Worm (Caenorhabditis elegans) whole organism, late embryonic: ENCODE data around the gene srh-218.

Experiments
- ama-1 ChIP-seq: fragments of 150-350 bp; optimal IDR thresholded peaks from 2 replicates; lab custom pipeline; 2014
- ceh-30 ChIP-seq: fragments of 150-350 bp; optimal IDR thresholded peaks from 2 replicates; lab custom pipeline; 2014; ENCODE audit warnings: missing biosample characterization, missing genetic modification characterization
- dmd-4 ChIP-seq: sonication (generic microtip); optimal IDR thresholded peaks from 2 replicates; lab custom pipeline; 2016; ENCODE audit warnings: borderline replicate concordance, missing genetic modification characterization, missing compliant biosample characterization
- fkh-10 ChIP-seq: fragments of 150-350 bp; optimal IDR thresholded peaks from 2 replicates; lab custom pipeline; 2014; ENCODE audit warnings: missing biosample characterization, missing genetic modification reagents, missing genetic modification characterization
- hlh-6 ChIP-seq: sonication (generic microtip); optimal IDR thresholded peaks from 2 replicates; lab custom pipeline; 2016; ENCODE audit warnings: missing genotype, missing genetic modification characterization, missing compliant biosample characterization
- nfya-1 ChIP-seq: sonication (generic microtip); optimal IDR thresholded peaks from 2 replicates; lab custom pipeline; 2017; ENCODE audit warnings: missing genetic modification characterization, mild to moderate bottlenecking, missing compliant biosample characterization, antibody characterized with exemption, moderate library complexity
- nhr-11 ChIP-seq: fragments of 150-350 bp; optimal IDR thresholded peaks from 2 replicates; lab custom pipeline; 2014; ENCODE audit warnings: missing biosample characterization, missing genetic modification characterization
- pag-3 ChIP-seq: sonication (generic microtip); optimal IDR thresholded peaks from 2 replicates; lab custom pipeline; 2016; ENCODE audit warnings: missing compliant biosample characterization, missing genetic modification characterization, borderline replicate concordance
- pha-2 ChIP-seq: sonication (generic microtip); optimal IDR thresholded peaks from 2 replicates; lab custom pipeline; 2017; ENCODE audit warnings: mild to moderate bottlenecking, missing genetic modification characterization, missing compliant biosample characterization
- pha-4 ChIP-seq: fragments of 150-350 bp; optimal IDR thresholded peaks from 2 replicates; lab custom pipeline; 2018; ENCODE audit warnings: missing biosample characterization, missing genetic modification reagents, missing genetic modification characterization
- rnt-1 ChIP-seq: sonication (generic microtip); optimal IDR thresholded peaks from 2 replicates; lab custom pipeline; 2016; ENCODE audit warnings: missing genetic modification characterization, missing compliant biosample characterization
- unc-42 ChIP-seq: sonication (generic microtip); optimal IDR thresholded peaks from 2 replicates; lab custom pipeline; 2016; ENCODE audit warnings: missing genotype, missing genetic modification characterization, missing compliant biosample characterization
- unc-55 ChIP-seq: sonication (generic microtip); optimal IDR thresholded peaks from 2 replicates; lab custom pipeline; 2017; ENCODE audit warnings: missing biosample characterization, missing genetic modification reagents, missing genetic modification characterization
- unc-86 ChIP-seq: sonication (generic microtip); optimal IDR thresholded peaks from 2 replicates; lab custom pipeline; 2016; ENCODE audit warnings: missing genetic modification characterization, missing compliant biosample characterization

ce11 chrV:15479107-15479506 is 14.7 kb upstream of the srh-218 start:
- TF ChIP-seq rnt-1 (tag; lab: Kevin White, UChicago) (no peak), nhr-11 (tag; lab: Kevin White, UChicago) (no peak), fkh-10 (GFP tag; lab: Kevin White, UChicago) (no peak), ceh-30 (tag; lab: Kevin White, UChicago) (no peak), ama-1 (lab: Kevin White, UChicago) (no peak), nfya-1 (tag; lab: Kevin White, UChicago) (no peak), pha-2 (tag; lab: Kevin White, UChicago) (no peak), unc-42 (tag; lab: Kevin White, UChicago) (no peak), hlh-6 (tag; lab: Kevin White, UChicago) (no peak), pag-3 (no peak), unc-86 (tag; lab: Kevin White, UChicago) (no peak), dmd-4 (tag; lab: Kevin White, UChicago) (no peak), pha-4 (tag; lab: Kevin White, UChicago) (no peak), unc-55 (GFP tag; lab: Kevin White, UChicago) (no peak)
